Worm (Caenorhabditis elegans) whole organism, L4 larva: ENCODE data around the gene Y39A3A.2.

Experiments used
- F26F4.8 ChIP-seq: fragments of 200-800 bp; sonication (Bioruptor generic); conservative IDR thresholded peaks from 2 replicates; pipeline ENCODE4 v1.3.6; 2022; ENCODE audit warnings: missing genetic modification characterization, missing compliant biosample characterization
- F37D6.2 ChIP-seq: sonication (generic microtip); optimal IDR thresholded peaks from 2 replicates; lab custom pipeline; 2016; ENCODE audit warnings: mild to moderate bottlenecking, missing genetic modification characterization, missing compliant biosample characterization
- F44E2.7 ChIP-seq: fragments of 200-800 bp; sonication (Bioruptor generic); IDR thresholded peaks from 2 replicates; pipeline ENCODE4 v2.1.2; 2022; ENCODE audit warnings: missing genetic modification characterization, missing compliant biosample characterization
- R02D3.7 ChIP-seq: fragments of 150-350 bp; sonication (generic microtip); optimal IDR thresholded peaks from 3 replicates; lab custom pipeline; 2014; ENCODE audit warnings: missing biosample characterization, missing genetic modification characterization
- T26A8.4 ChIP-seq: fragments of 200-800 bp; sonication (Bioruptor generic); IDR thresholded peaks from 2 replicates; pipeline ENCODE4 v1.3.6; 2022; ENCODE audit warnings: missing genetic modification characterization, missing compliant biosample characterization
- Y48G9A.11 ChIP-seq: fragments of 200-800 bp; sonication (Bioruptor generic); IDR thresholded peaks from 2 replicates; pipeline ENCODE4 v1.3.6; 2022; ENCODE audit warnings: missing genetic modification reagents, missing genetic modification characterization, missing compliant biosample characterization
- Y5F2A.4 ChIP-seq: fragments of 200-800 bp; sonication (Bioruptor generic); optimal IDR thresholded peaks from 2 replicates; lab custom pipeline; 2018; ENCODE audit warnings: mild to moderate bottlenecking, missing genetic modification characterization, missing compliant biosample characterization
- Y75B8A.6 ChIP-seq: fragments of 200-800 bp; sonication (Bioruptor generic); IDR thresholded peaks from 2 replicates; pipeline ENCODE4 v1.3.6; 2022; ENCODE audit warnings: missing genetic modification reagents, missing genetic modification characterization, missing compliant biosample characterization
- ZK337.2 ChIP-seq: fragments of 200-800 bp; sonication (Bioruptor generic); IDR thresholded peaks from 2 replicates; pipeline ENCODE4 v1.3.6; 2022; ENCODE audit warnings: missing genetic modification reagents, missing genetic modification characterization, missing compliant biosample characterization
- aha-1 ChIP-seq: fragments of 150-350 bp; peaks from one replicate; lab custom pipeline; 2014; ENCODE audit warnings: missing biosample characterization, missing genetic modification characterization
- aly-2 ChIP-seq: sonication (generic microtip); optimal IDR thresholded peaks from 2 replicates; lab custom pipeline; 2018; ENCODE audit warnings: missing biosample characterization, missing genetic modification characterization
- arid-1 ChIP-seq: fragments of 200-800 bp; sonication (Bioruptor generic); conservative IDR thresholded peaks from 2 replicates; pipeline ENCODE4 v1.3.6; 2022; ENCODE audit warnings: missing genetic modification reagents, missing genetic modification characterization, missing compliant biosample characterization
- ceh-44 ChIP-seq: fragments of 200-800 bp; sonication (Bioruptor generic); IDR thresholded peaks from 2 replicates; pipeline ENCODE4 v1.3.6; 2022; ENCODE audit warnings: missing genetic modification reagents, missing genetic modification characterization, missing compliant biosample characterization
- ces-1 ChIP-seq: fragments of 150-350 bp; sonication (generic microtip); optimal IDR thresholded peaks from 4 replicates; lab custom pipeline; 2014; ENCODE audit warnings: missing biosample characterization, missing genetic modification reagents, missing genetic modification characterization
- ctbp-1 ChIP-seq: fragments of 200-800 bp; sonication (Bioruptor generic); IDR thresholded peaks from 2 replicates; pipeline ENCODE4 v1.3.6; 2022; ENCODE audit warnings: missing genetic modification reagents, missing genetic modification characterization, missing compliant biosample characterization
- daf-19 ChIP-seq: fragments of 200-800 bp; sonication (Bioruptor generic); conservative IDR thresholded peaks from 2 replicates; pipeline ENCODE4 v1.3.6; 2022; ENCODE audit warnings: missing genetic modification characterization, missing compliant biosample characterization
- daf-8 ChIP-seq: fragments of 200-800 bp; sonication (Bioruptor generic); IDR thresholded peaks from 2 replicates; pipeline ENCODE4 v1.3.6; 2022; ENCODE audit warnings: missing genetic modification characterization, missing compliant biosample characterization
- dmd-6 ChIP-seq: fragments of 200-800 bp; sonication (Bioruptor generic); IDR thresholded peaks from 2 replicates; pipeline ENCODE4 v1.3.6; 2022; ENCODE audit warnings: missing genetic modification reagents, missing genetic modification characterization, missing compliant biosample characterization
- dmd-8 ChIP-seq: fragments of 200-800 bp; sonication (Bioruptor generic); IDR thresholded peaks from 2 replicates; pipeline ENCODE4 v1.3.6; 2022; ENCODE audit warnings: missing genetic modification characterization, missing compliant biosample characterization
- fkh-10 ChIP-seq: fragments of 150-350 bp; optimal IDR thresholded peaks from 2 replicates; lab custom pipeline; 2014; ENCODE audit warnings: missing biosample characterization, missing genetic modification reagents, missing genetic modification characterization
- hlh-30 ChIP-seq: sonication (generic microtip); optimal IDR thresholded peaks from 2 replicates; lab custom pipeline; 2017; ENCODE audit warnings: antibody characterized with exemption, mild to moderate bottlenecking, missing genetic modification characterization, missing compliant biosample characterization; ENCODE audit not compliant: insufficient read depth
- jun-1 ChIP-seq: fragments of 150-350 bp; optimal IDR thresholded peaks from 2 replicates; lab custom pipeline; 2014; ENCODE audit warnings: missing biosample characterization, missing genetic modification reagents, missing genetic modification characterization
- lim-7 ChIP-seq: fragments of 200-800 bp; sonication (Bioruptor generic); IDR thresholded peaks from 2 replicates; pipeline ENCODE4 v1.3.6; 2022; ENCODE audit warnings: missing genetic modification characterization, missing compliant biosample characterization
- lin-29 ChIP-seq: fragments of 200-800 bp; sonication (Bioruptor generic); IDR thresholded peaks from 2 replicates; pipeline ENCODE4 v1.3.6; 2022; ENCODE audit warnings: missing genetic modification reagents, missing genetic modification characterization, missing compliant biosample characterization
- lir-3 ChIP-seq: sonication (generic microtip); optimal IDR thresholded peaks from 2 replicates; lab custom pipeline; 2016; ENCODE audit warnings: mild to moderate bottlenecking, missing genetic modification characterization, missing compliant biosample characterization
- madf-5 ChIP-seq, 2 experiments: fragments of 200-800 bp; sonication (Bioruptor generic); IDR thresholded peaks; 2 replicates each; pipeline ENCODE4 v1.3.6; 2022; ENCODE audit warnings: missing compliant biosample characterization in 2 of 2, missing genetic modification characterization in 2 of 2
- mdl-1 ChIP-seq, 2 experiments: fragments of 150-350 bp in 1 of 2; sonication (generic microtip) in 1 of 2; optimal IDR thresholded peaks; 2 replicates each; lab custom pipeline; 2014 to 2017; ENCODE audit warnings: missing biosample characterization in 2 of 2, missing genetic modification characterization in 2 of 2
- mxl-3 ChIP-seq: fragments of 200-800 bp; sonication (Bioruptor generic); optimal IDR thresholded peaks from 2 replicates; lab custom pipeline; 2018; ENCODE audit warnings: mild to moderate bottlenecking, missing genetic modification characterization, missing compliant biosample characterization
- nhr-237 ChIP-seq: sonication (generic microtip); optimal IDR thresholded peaks from 2 replicates; lab custom pipeline; 2017; ENCODE audit warnings: missing biosample characterization, missing genetic modification characterization
- nhr-25 ChIP-seq: sonication (generic microtip); optimal IDR thresholded peaks from 2 replicates; lab custom pipeline; 2017; ENCODE audit warnings: missing genetic modification characterization, mild to moderate bottlenecking, missing compliant biosample characterization, antibody characterized with exemption, moderate library complexity, borderline replicate concordance; ENCODE audit not compliant: insufficient read depth
- nhr-28 ChIP-seq: fragments of 150-350 bp; optimal IDR thresholded peaks from 2 replicates; lab custom pipeline; 2014; ENCODE audit warnings: missing biosample characterization, missing genetic modification characterization
- nhr-41 ChIP-seq: fragments of 200-800 bp; sonication (Bioruptor generic); IDR thresholded peaks from 2 replicates; pipeline ENCODE4 v1.3.6; 2022; ENCODE audit warnings: missing genetic modification reagents, missing genetic modification characterization, missing compliant biosample characterization
- nhr-42 ChIP-seq: fragments of 200-800 bp; sonication (Bioruptor generic); IDR thresholded peaks from 2 replicates; pipeline ENCODE4 v1.3.6; 2022; ENCODE audit warnings: missing genetic modification characterization, missing compliant biosample characterization
- nhr-6 ChIP-seq: fragments of 150-350 bp; optimal IDR thresholded peaks from 2 replicates; lab custom pipeline; 2014; ENCODE audit warnings: missing biosample characterization, missing genetic modification characterization
- nhr-76 ChIP-seq: fragments of 150-350 bp; optimal IDR thresholded peaks from 2 replicates; lab custom pipeline; 2014; ENCODE audit warnings: missing biosample characterization, missing genetic modification characterization
- pha-4 ChIP-seq, 2 experiments: fragments of 150-350 bp in 1 of 2; fragments of 200-800 bp in 1 of 2; sonication (Bioruptor generic) in 1 of 2; IDR thresholded peaks in 1 of 2; optimal IDR thresholded peaks in 1 of 2; 2 replicates each; pipeline versions ENCODE4 v1.3.6 to Lab custom; 2014 to 2022; ENCODE audit warnings: missing genetic modification characterization in 2 of 2, missing genetic modification reagents in 2 of 2, missing biosample characterization in 1 of 2, missing compliant biosample characterization in 1 of 2
- pqm-1 ChIP-seq: sonication (generic microtip); optimal IDR thresholded peaks from 2 replicates; lab custom pipeline; 2017; ENCODE audit warnings: missing biosample characterization, missing genetic modification characterization
- skn-1 ChIP-seq: fragments of 150-350 bp; optimal IDR thresholded peaks from 2 replicates; lab custom pipeline; 2014; ENCODE audit warnings: missing biosample characterization, missing genetic modification characterization
- spr-1 ChIP-seq: sonication (generic microtip); optimal IDR thresholded peaks from 2 replicates; lab custom pipeline; 2016; ENCODE audit warnings: mild to moderate bottlenecking, missing genetic modification characterization, missing compliant biosample characterization
- spr-3 ChIP-seq: fragments of 200-800 bp; sonication (Bioruptor generic); optimal IDR thresholded peaks from 2 replicates; lab custom pipeline; 2018; ENCODE audit warnings: mild to moderate bottlenecking, missing genetic modification characterization, missing compliant biosample characterization
- tag-97 ChIP-seq: fragments of 200-800 bp; sonication (Bioruptor generic); IDR thresholded peaks from 2 replicates; pipeline ENCODE4 v1.3.6; 2022; ENCODE audit warnings: missing genetic modification characterization, missing compliant biosample characterization
- unc-39 ChIP-seq: sonication (generic microtip); optimal IDR thresholded peaks from 2 replicates; lab custom pipeline; 2017; ENCODE audit warnings: missing biosample characterization, missing genetic modification characterization
- vab-7 ChIP-seq: fragments of 200-800 bp; sonication (Bioruptor generic); IDR thresholded peaks from 2 replicates; pipeline ENCODE4 v1.3.6; 2022; ENCODE audit warnings: missing genetic modification reagents, missing genetic modification characterization, missing compliant biosample characterization
- zip-11 ChIP-seq: fragments of 200-800 bp; sonication (Bioruptor generic); IDR thresholded peaks from 2 replicates; pipeline ENCODE4 v1.3.6; 2022; ENCODE audit warnings: missing genetic modification characterization, missing compliant biosample characterization
- ztf-11 ChIP-seq: fragments of 150-350 bp; optimal IDR thresholded peaks from 2 replicates; lab custom pipeline; 2014; ENCODE audit warnings: missing biosample characterization, missing genetic modification characterization
- ztf-7 ChIP-seq: fragments of 150-350 bp; optimal IDR thresholded peaks from 2 replicates; lab custom pipeline; 2014; ENCODE audit warnings: missing biosample characterization, missing genetic modification characterization

Y39A3A.2 gene

DNA sequence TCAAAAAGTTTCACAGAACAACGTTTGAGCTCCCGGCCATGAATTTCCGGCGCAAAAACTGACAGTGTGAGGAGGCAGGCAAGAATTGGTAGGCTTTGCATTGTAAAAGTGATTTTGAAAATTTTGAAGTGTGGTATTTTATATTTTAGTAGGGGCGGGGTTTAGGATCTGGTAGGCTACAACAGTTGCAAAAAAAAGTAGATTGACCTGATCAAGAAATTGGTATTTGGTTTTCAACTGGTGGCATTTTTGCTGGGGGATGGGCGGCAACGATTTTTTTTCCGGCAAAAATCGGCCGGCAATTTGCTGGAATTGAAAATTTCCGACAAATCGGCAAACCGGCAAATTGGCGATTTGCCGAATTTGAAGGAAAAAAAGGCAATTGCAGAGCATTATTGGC is 3.4 kb upstream of the Y39A3A.2 start, which contains the start of gene ins-16:
Gene ins-16, minus strand, starts transcription at position 101 of the 400 bp plus-strand sequence.
- TF ChIP-seq aha-1 (tag; lab: Kevin White, UChicago) = peak; percentile 33
- no peak for TF ChIP-seq nhr-237
- 0 out of 2 replicates have a peak, but pooled peaks have one; percentile 22 for TF ChIP-seq F26F4.8

DNA sequence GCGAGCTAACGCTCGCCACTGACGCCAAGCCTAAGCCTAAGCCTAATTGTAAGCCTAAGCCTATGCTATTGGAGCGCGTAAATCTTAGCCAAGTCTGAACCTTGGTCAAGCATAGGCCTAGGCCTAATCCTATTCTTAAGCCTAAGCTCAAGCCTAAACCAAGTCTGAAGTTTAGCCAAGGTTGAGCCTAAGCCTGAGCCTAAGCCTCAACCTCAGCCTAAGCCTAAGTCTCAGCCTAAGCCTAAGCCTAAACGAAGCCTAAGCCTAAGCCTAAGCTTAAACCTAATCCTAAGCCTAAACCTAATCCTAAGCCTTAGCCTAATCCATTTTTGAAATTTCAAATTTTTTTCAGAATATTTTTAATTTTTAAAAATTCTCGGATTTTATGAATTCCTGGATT is 2.6 kb upstream of the Y39A3A.2 start:
- no peak for TF ChIP-seq T26A8.4 (GFP tag; lab: Robert Waterston, UW)
- TF ChIP-seq arid-1 (GFP tag; lab: Robert Waterston, UW) = no peak
- no peak for TF ChIP-seq pha-4 (GFP tag; IDR thresholded peaks at IDR 0.05; lab: Robert Waterston, UW)
- TF ChIP-seq pha-4 (tag; optimal IDR thresholded peaks at IDR 0.05; lab: Kevin White, UChicago) = no peak
- TF ChIP-seq dmd-8 (GFP tag; lab: Robert Waterston, UW) = no peak
- TF ChIP-seq fkh-10 (GFP tag; lab: Kevin White, UChicago) = no peak
- no peak for TF ChIP-seq vab-7 (GFP tag; lab: Robert Waterston, UW)
- TF ChIP-seq ceh-44 (GFP tag; lab: Robert Waterston, UW) = no peak

DNA sequence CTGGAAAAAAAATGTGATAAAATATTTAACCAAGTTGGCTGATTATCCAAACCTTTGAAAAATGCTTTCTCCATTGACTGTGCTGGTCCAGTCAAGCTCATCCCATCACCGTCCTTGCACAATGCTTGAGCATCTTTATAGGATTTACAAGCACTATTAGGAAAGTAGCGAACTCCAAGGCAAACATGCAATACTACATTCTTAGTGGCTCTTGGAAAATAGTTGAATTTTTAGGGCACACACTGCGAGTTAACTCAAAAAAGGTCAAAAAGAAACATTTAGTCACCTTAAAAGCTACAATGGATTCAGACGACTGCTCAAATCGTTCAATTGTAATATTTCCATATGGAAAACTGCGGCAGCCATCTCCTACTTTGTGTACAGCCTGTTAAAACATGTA is 3.4 kb downstream of the Y39A3A.2 start, which contains the start of gene M01E10.3:
Gene M01E10.3, minus strand, starts transcription at position 101 of the 400 bp plus-strand sequence.
- TF ChIP-seq ceh-44 (GFP tag; lab: Robert Waterston, UW) = no peak
- no peak for TF ChIP-seq tag-97 (GFP tag; lab: Robert Waterston, UW)
- TF ChIP-seq zip-11 = no peak
- TF ChIP-seq nhr-6 (tag; lab: Kevin White, UChicago) = no peak
- TF ChIP-seq spr-1 (tag; lab: Kevin White, UChicago) = no peak
- no peak for TF ChIP-seq Y48G9A.11
- no peak for TF ChIP-seq F44E2.7 (GFP tag; lab: Robert Waterston, UW)
- TF ChIP-seq nhr-42 = no peak
- TF ChIP-seq Y75B8A.6 (GFP tag; lab: Robert Waterston, UW) = no peak
- no peak for TF ChIP-seq aha-1 (tag; lab: Kevin White, UChicago)

DNA sequence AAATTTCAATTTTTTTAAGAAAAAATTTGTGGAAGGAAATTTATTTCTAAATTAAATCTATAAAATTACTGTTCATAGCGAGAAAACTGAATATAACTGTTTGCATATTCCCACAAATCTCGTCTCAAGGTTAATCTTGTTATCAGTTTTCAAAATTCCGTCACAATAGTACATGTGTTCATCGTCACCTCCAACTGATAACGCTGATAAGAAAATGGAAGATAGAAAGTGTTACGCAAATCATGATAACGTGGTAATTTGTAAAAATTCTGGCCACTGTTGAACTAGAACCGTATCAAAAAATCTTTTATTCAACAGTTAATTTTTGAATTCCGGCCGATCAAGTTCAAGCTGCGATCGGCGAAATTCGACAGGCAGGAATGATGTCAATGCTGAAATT is 4.0 kb downstream of the Y39A3A.2 start:
- TF ChIP-seq jun-1 (tag; lab: Kevin White, UChicago) (no peak), ceh-44 (GFP tag; lab: Robert Waterston, UW) (no peak), nhr-76 (no peak), R02D3.7 (no peak), pqm-1 (tag; lab: Kevin White, UChicago) (peak; percentile 94), madf-5 (GFP tag; IDR thresholded peaks at IDR 0.05; lab: Robert Waterston, UW) (no peak), F37D6.2 (tag; lab: Kevin White, UChicago) (no peak), ces-1 (GFP tag; lab: Kevin White, UChicago) (no peak), ctbp-1 (GFP tag; lab: Robert Waterston, UW) (no peak), daf-8 (GFP tag; lab: Robert Waterston, UW) (no peak), dmd-6 (peak; percentile 22; the same call in 1 of the 2 replicates), ZK337.2 (GFP tag; lab: Robert Waterston, UW) (no peak), aly-2 (tag; lab: Kevin White, UChicago) (no peak), lin-29 (GFP tag; lab: Robert Waterston, UW) (no peak), nhr-41 (GFP tag; lab: Robert Waterston, UW) (no peak), mdl-1 (tag; optimal IDR thresholded peaks at IDR 0.05; lab: Kevin White, UChicago) (no peak), mxl-3 (GFP tag; lab: Kevin White, UChicago) (peak; percentile 21), unc-39 (tag; lab: Kevin White, UChicago) (no peak), lir-3 (no peak), skn-1 (tag; lab: Kevin White, UChicago) (no peak), lim-7 (GFP tag; lab: Robert Waterston, UW) (no peak), nhr-28 (tag; lab: Kevin White, UChicago) (peak; percentile 71), ztf-7 (tag; lab: Kevin White, UChicago) (no peak), spr-3 (GFP tag; lab: Kevin White, UChicago) (no peak), daf-19 (GFP tag; lab: Robert Waterston, UW) (no peak), nhr-25 (no peak), ztf-11 (tag; lab: Kevin White, UChicago) (no peak), hlh-30 (tag; lab: Kevin White, UChicago) (no peak), Y5F2A.4 (GFP tag; lab: Kevin White, UChicago) (no peak)
- TF ChIP-seq, all 104 proteins: peak for 4
